Fruit fly (Drosophila melanogaster) whole organism, embryonic: ENCODE data around the gene CG1231.

ENCODE experiments used
- Atf-2 ChIP-seq: fragments of 200-800 bp; sonication (Bioruptor generic); optimal IDR thresholded peaks from 2 replicates; lab custom pipeline; 2016; ENCODE audit warnings: missing biosample characterization, missing genetic modification characterization
- Bgb ChIP-seq: fragments of 200-800 bp; sonication (Bioruptor generic); IDR thresholded peaks from 2 replicates; pipeline ENCODE4 v1.3.6; 2022; ENCODE audit warnings: missing biosample characterization, missing genetic modification characterization; ENCODE audit not compliant: partially characterized antibody
- CG10267 ChIP-seq: fragments of 200-800 bp; sonication (Bioruptor generic); optimal IDR thresholded peaks from 2 replicates; lab custom pipeline; 2018; ENCODE audit warnings: missing biosample characterization, mild to moderate bottlenecking, missing genetic modification characterization, moderate library complexity
- CG10321 ChIP-seq: fragments of 200-800 bp; sonication (Bioruptor generic); IDR thresholded peaks from 2 replicates; pipeline ENCODE4 v1.3.6; 2022; ENCODE audit warnings: missing biosample characterization, missing genetic modification characterization
- CG10565 ChIP-seq: fragments of 200-800 bp; sonication (Bioruptor generic); optimal IDR thresholded peaks from 3 replicates; lab custom pipeline; 2016; ENCODE audit warnings: missing biosample characterization, mild to moderate bottlenecking, missing genetic modification characterization
- CG10959 ChIP-seq: fragments of 200-800 bp; sonication (Bioruptor generic); IDR thresholded peaks from 2 replicates; pipeline ENCODE4 v1.3.6; 2022; ENCODE audit warnings: missing biosample characterization, missing genetic modification characterization
- CG11504 ChIP-seq: fragments of 200-800 bp; sonication (Bioruptor generic); optimal IDR thresholded peaks from 3 replicates; lab custom pipeline; 2019; ENCODE audit warnings: missing biosample characterization, mild to moderate bottlenecking, missing genetic modification characterization, moderate library complexity
- CG13894 ChIP-seq: fragments of 200-800 bp; sonication (Bioruptor generic); optimal IDR thresholded peaks from 3 replicates; lab custom pipeline; 2018; ENCODE audit warnings: missing biosample characterization, mild to moderate bottlenecking, missing genetic modification characterization, moderate library complexity
- CG17361 ChIP-seq: fragments of 200-800 bp; sonication (Bioruptor generic); IDR thresholded peaks from 3 replicates; pipeline ENCODE4 v1.3.6; 2022; ENCODE audit warnings: missing biosample characterization, missing genetic modification characterization
- CG17568 ChIP-seq: fragments of 200-800 bp; sonication (Bioruptor generic); optimal IDR thresholded peaks from 2 replicates; lab custom pipeline; 2018; ENCODE audit warnings: missing biosample characterization, mild to moderate bottlenecking, missing genetic modification characterization, moderate library complexity
- CG18764 ChIP-seq: fragments of 200-800 bp; sonication (Bioruptor generic); optimal IDR thresholded peaks from 3 replicates; lab custom pipeline; 2016; ENCODE audit warnings: missing biosample characterization, missing genetic modification characterization
- CG2202 ChIP-seq: fragments of 200-800 bp; sonication (Bioruptor generic); optimal IDR thresholded peaks from 2 replicates; lab custom pipeline; 2018; ENCODE audit warnings: missing biosample characterization, mild to moderate bottlenecking, missing genetic modification characterization
- CG31441 ChIP-seq: fragments of 200-800 bp; sonication (Bioruptor generic); IDR thresholded peaks from 2 replicates; pipeline ENCODE4 v1.3.6; 2022; ENCODE audit warnings: missing biosample characterization, missing genetic modification characterization
- CG34224 ChIP-seq: fragments of 200-800 bp; sonication (Bioruptor generic); IDR thresholded peaks from 3 replicates; pipeline ENCODE4 v1.3.6; 2022; ENCODE audit warnings: missing biosample characterization, missing genetic modification characterization; ENCODE audit not compliant: partially characterized antibody
- CG3838 ChIP-seq: fragments of 200-800 bp; sonication (Bioruptor generic); optimal IDR thresholded peaks from 3 replicates; lab custom pipeline; 2016; ENCODE audit warnings: missing biosample characterization, missing genetic modification characterization
- CG5180 ChIP-seq: fragments of 200-800 bp; sonication (Bioruptor generic); optimal IDR thresholded peaks from 3 replicates; lab custom pipeline; 2017; ENCODE audit warnings: missing biosample characterization, missing genetic modification characterization, mild to moderate bottlenecking, moderate library complexity, missing genetic modification reagents
- CG5953 ChIP-seq: fragments of 200-800 bp; sonication (Bioruptor generic); IDR thresholded peaks from 2 replicates; pipeline ENCODE4 v1.3.6; 2022; ENCODE audit warnings: missing biosample characterization, missing genetic modification characterization
- CG6254 ChIP-seq: fragments of 200-800 bp; sonication (Bioruptor generic); optimal IDR thresholded peaks from 3 replicates; lab custom pipeline; 2017; ENCODE audit warnings: mild to moderate bottlenecking, missing biosample characterization, missing genetic modification reagents, missing genetic modification characterization
- Dfd ChIP-seq, 2 experiments: fragments of >200 bp; optimal IDR thresholded peaks; 2 replicates each; lab custom pipeline; 2017; ENCODE audit warnings: missing biosample characterization in 2 of 2, missing genetic modification characterization in 2 of 2
- Dip3 ChIP-seq: fragments of 200-800 bp; sonication (Bioruptor generic); optimal IDR thresholded peaks from 3 replicates; lab custom pipeline; 2016; ENCODE audit warnings: missing biosample characterization, missing genetic modification characterization
- Doc2 ChIP-seq: fragments of 200-800 bp; sonication (Bioruptor generic); IDR thresholded peaks from 2 replicates; pipeline ENCODE4 v1.3.6; 2022; ENCODE audit warnings: missing biosample characterization, missing genetic modification characterization
- GATAe ChIP-seq: fragments of 200-800 bp; sonication (Bioruptor generic); conservative IDR thresholded peaks from 2 replicates; pipeline ENCODE4 v1.3.6; 2022; ENCODE audit warnings: missing biosample characterization, missing genetic modification characterization
- Hand ChIP-seq: fragments of 200-800 bp; sonication (Bioruptor generic); optimal IDR thresholded peaks from 2 replicates; lab custom pipeline; 2017; ENCODE audit warnings: mild to moderate bottlenecking, missing biosample characterization, missing genetic modification reagents, missing genetic modification characterization
- HmgZ ChIP-seq: fragments of 200-800 bp; sonication (Bioruptor generic); optimal IDR thresholded peaks from 2 replicates; lab custom pipeline; 2018; ENCODE audit warnings: missing biosample characterization, mild to moderate bottlenecking, missing genetic modification characterization
- Hr3 ChIP-seq: fragments of 200-800 bp; sonication (Bioruptor generic); optimal IDR thresholded peaks from 3 replicates; lab custom pipeline; 2016; ENCODE audit warnings: missing biosample characterization, missing genetic modification characterization
- Lpt ChIP-seq: fragments of >200 bp; optimal IDR thresholded peaks from 2 replicates; lab custom pipeline; 2018; ENCODE audit warnings: missing biosample characterization, missing genetic modification characterization
- Nf-YC ChIP-seq: fragments of 200-800 bp; optimal IDR thresholded peaks from 3 replicates; lab custom pipeline; 2019; ENCODE audit warnings: missing biosample characterization, mild to moderate bottlenecking, missing genetic modification characterization, moderate library complexity
- Stat92E ChIP-seq, 3 experiments: fragments of >200 bp in 2 of 3; fragments of 200-800 bp in 1 of 3; sonication (Bioruptor generic) in 1 of 3; optimal IDR thresholded peaks; 2 replicates each; lab custom pipeline; 2017 to 2019; ENCODE audit warnings: missing biosample characterization in 3 of 3, missing genetic modification characterization in 3 of 3, mild to moderate bottlenecking in 1 of 3, moderate library complexity in 1 of 3
- bigmax ChIP-seq: fragments of 200-800 bp; sonication (Bioruptor generic); optimal IDR thresholded peaks from 2 replicates; lab custom pipeline; 2018; ENCODE audit warnings: missing biosample characterization, mild to moderate bottlenecking, missing genetic modification characterization
- br ChIP-seq: fragments of >200 bp; optimal IDR thresholded peaks from 2 replicates; lab custom pipeline; 2017
- chinmo ChIP-seq: fragments of 200-800 bp; sonication (Bioruptor generic); IDR thresholded peaks from 4 replicates; pipeline ENCODE4 v1.3.6; 2022; ENCODE audit warnings: missing biosample characterization, missing genetic modification characterization; ENCODE audit not compliant: partially characterized antibody
- dysf ChIP-seq: fragments of 200-800 bp; sonication (Bioruptor generic); IDR thresholded peaks from 3 replicates; pipeline ENCODE4 v1.3.6; 2022; ENCODE audit warnings: missing biosample characterization, missing genetic modification characterization
- ems ChIP-seq: fragments of 200-800 bp; sonication (Bioruptor generic); optimal IDR thresholded peaks from 3 replicates; lab custom pipeline; 2016; ENCODE audit warnings: missing biosample characterization, missing genetic modification characterization
- en ChIP-seq: fragments of 200-800 bp; sonication (Bioruptor generic); optimal IDR thresholded peaks from 2 replicates; lab custom pipeline; 2016; ENCODE audit warnings: missing biosample characterization, missing genetic modification characterization
- fd102C ChIP-seq: fragments of 200-800 bp; sonication (Bioruptor generic); optimal IDR thresholded peaks from 2 replicates; lab custom pipeline; 2018; ENCODE audit warnings: missing biosample characterization, mild to moderate bottlenecking, missing genetic modification characterization, moderate library complexity
- fru ChIP-seq: fragments of >200 bp; optimal IDR thresholded peaks from 2 replicates; lab custom pipeline; 2017
- gfzf ChIP-seq: fragments of 200-800 bp; sonication (Bioruptor generic); optimal IDR thresholded peaks from 2 replicates; lab custom pipeline; 2016; ENCODE audit warnings: missing biosample characterization, mild to moderate bottlenecking, missing genetic modification characterization, moderate library complexity
- ind ChIP-seq: fragments of 200-800 bp; sonication (Bioruptor generic); optimal IDR thresholded peaks from 3 replicates; lab custom pipeline; 2016; ENCODE audit warnings: missing biosample characterization, missing genetic modification characterization
- jigr1 ChIP-seq: fragments of 200-800 bp; sonication (Bioruptor generic); IDR thresholded peaks from 3 replicates; pipeline ENCODE4 v1.3.6; 2022; ENCODE audit warnings: missing biosample characterization, missing genetic modification characterization
- kah ChIP-seq: fragments of 200-800 bp; sonication (Bioruptor generic); optimal IDR thresholded peaks from 2 replicates; lab custom pipeline; 2018; ENCODE audit warnings: missing biosample characterization, mild to moderate bottlenecking, missing genetic modification characterization
- lilli ChIP-seq: fragments of 200-800 bp; sonication (Bioruptor generic); optimal IDR thresholded peaks from 3 replicates; lab custom pipeline; 2016; ENCODE audit warnings: missing biosample characterization, missing genetic modification characterization
- luna ChIP-seq: fragments of 200-800 bp; sonication (Bioruptor generic); optimal IDR thresholded peaks from 2 replicates; lab custom pipeline; 2016; ENCODE audit warnings: missing biosample characterization, missing genetic modification characterization
- otp ChIP-seq: fragments of 200-800 bp; sonication (Bioruptor generic); IDR thresholded peaks from 3 replicates; pipeline ENCODE4, ENCODE4 v1.3.6; 2022; ENCODE audit warnings: missing biosample characterization, missing genetic modification characterization
- pb ChIP-seq: fragments of 200-800 bp; sonication (Bioruptor generic); optimal IDR thresholded peaks from 3 replicates; lab custom pipeline; 2016; ENCODE audit warnings: missing biosample characterization, missing genetic modification characterization
- ro ChIP-seq: fragments of 200-800 bp; sonication (Bioruptor generic); IDR thresholded peaks from 2 replicates; pipeline ENCODE4 v1.3.6; 2022; ENCODE audit warnings: missing biosample characterization, missing genetic modification characterization
- sens-2 ChIP-seq: fragments of 200-800 bp; sonication (Bioruptor generic); IDR thresholded peaks from 2 replicates; pipeline ENCODE4 v1.3.6; 2022; ENCODE audit warnings: missing biosample characterization, missing genetic modification characterization
- twi ChIP-seq: fragments of 200-800 bp; optimal IDR thresholded peaks from 2 replicates; lab custom pipeline; 2019; ENCODE audit warnings: missing biosample characterization, mild to moderate bottlenecking, missing genetic modification characterization, moderate library complexity
- unpg ChIP-seq: fragments of 200-800 bp; sonication (Bioruptor generic); optimal IDR thresholded peaks from 3 replicates; lab custom pipeline; 2018; ENCODE audit warnings: missing biosample characterization, mild to moderate bottlenecking, missing genetic modification characterization, moderate library complexity
- zen2 ChIP-seq: fragments of 200-800 bp; sonication (Bioruptor generic); IDR thresholded peaks from 3 replicates; pipeline ENCODE4 v1.3.6; 2022; ENCODE audit warnings: missing biosample characterization, missing genetic modification characterization; ENCODE audit not compliant: partially characterized antibody

CG1231 gene

dm6 chr3L:377222-378071, 21.2 kb downstream of the CG1231 start (continued):
- no peak for TF ChIP-seq gfzf (GFP tag; lab: Kevin White, UChicago)
- peak; percentile 84 for TF ChIP-seq CG2202 (tag; lab: Kevin White, UChicago)
- peak; percentile 90 for TF ChIP-seq dysf (GFP tag; lab: Robert Waterston, UW)
- peak; percentile 42; the same call in 1 of the 3 replicates for TF ChIP-seq zen2 (GFP tag; lab: Robert Waterston, UW)
- TF ChIP-seq pb (GFP tag; lab: Kevin White, UChicago) = no peak
- TF ChIP-seq unpg (GFP tag; lab: Kevin White, UChicago) = peak; percentile 95
- peak; percentile 79 for TF ChIP-seq kah (GFP tag; lab: Kevin White, UChicago)
- TF ChIP-seq luna (GFP tag; lab: Kevin White, UChicago) = no peak
- TF ChIP-seq lilli (GFP tag; lab: Kevin White, UChicago) = peak; percentile 69
- TF ChIP-seq bigmax = peak; percentile 19
- no peak for TF ChIP-seq Doc2 (GFP tag; lab: Robert Waterston, UW)
- TF ChIP-seq CG5953 (GFP tag; lab: Robert Waterston, UW) = no peak
- peak; percentile 14; the same call in 1 of the 2 replicates for TF ChIP-seq Bgb
- peak; percentile 70 for TF ChIP-seq CG10959
- TF ChIP-seq CG10321 = peak; percentile 83
- peak; percentile 89 for TF ChIP-seq CG6254
- TF ChIP-seq ems (GFP tag; lab: Kevin White, UChicago) = peak; percentile 25
- TF ChIP-seq en (GFP tag; lab: Kevin White, UChicago) = no peak
- TF ChIP-seq CG5180 (GFP tag; lab: Kevin White, UChicago) = peak; percentile 75
- no peak for TF ChIP-seq CG34224 (GFP tag; lab: Robert Waterston, UW)
- TF ChIP-seq Atf-2 = no peak
- peak; percentile 66 for TF ChIP-seq HmgZ
- TF ChIP-seq CG17361 (GFP tag; lab: Robert Waterston, UW) = peak; percentile 96
- peak; percentile 75 for TF ChIP-seq CG18764
- peak; percentile 54 for TF ChIP-seq CG10565 (GFP tag; lab: Kevin White, UChicago)
- TF ChIP-seq GATAe (GFP tag; lab: Robert Waterston, UW) = no peak
- no peak for TF ChIP-seq fru
- no peak for TF ChIP-seq sens-2 (GFP tag; lab: Robert Waterston, UW)
- TF ChIP-seq CG3838 = peak; percentile 18
- no peak for TF ChIP-seq br (lab: Kevin White, UChicago)
- peak; percentile 79 for TF ChIP-seq ind
- TF ChIP-seq CG11504 = peak; percentile 93
- peak; percentile 50 for TF ChIP-seq ro (GFP tag; lab: Robert Waterston, UW)
- peak; percentile 94 for TF ChIP-seq Hand
- TF ChIP-seq Lpt (GFP tag; lab: Kevin White, UChicago) = no peak
- peak; percentile 97 for TF ChIP-seq CG31441
- peak; percentile 90 for TF ChIP-seq CG13894
- TF ChIP-seq CG10267 (tag; lab: Kevin White, UChicago) = peak; percentile 88
- peak; percentile 30 for TF ChIP-seq fd102C (GFP tag; lab: Kevin White, UChicago)
- TF ChIP-seq chinmo (GFP tag; lab: Robert Waterston, UW) = no peak
- peak; percentile 48; the same call in 1 of the 3 replicates for TF ChIP-seq otp (GFP tag; lab: Robert Waterston, UW)
- no peak for TF ChIP-seq jigr1 (GFP tag; lab: Robert Waterston, UW)
- TF ChIP-seq CG17568 (GFP tag; lab: Kevin White, UChicago) = peak; percentile 98
- TF ChIP-seq Stat92E (GFP tag; optimal IDR thresholded peaks at IDR 0.05; lab: Kevin White, UChicago) = peak in 1 of 3 experiments; percentile 7
- peak; percentile 2 for TF ChIP-seq Dip3 (GFP tag; lab: Kevin White, UChicago)
- peak; percentile 79 for TF ChIP-seq twi
- TF ChIP-seq Dfd (GFP tag; optimal IDR thresholded peaks at IDR 0.05; lab: Kevin White, UChicago) = no peak
- peak; percentile 84 for TF ChIP-seq Hr3
- TF ChIP-seq Nf-YC (tag; lab: Kevin White, UChicago) = no peak
